Worm (Caenorhabditis elegans) whole organism, midembryonic: ENCODE results near the gene mog-1.

Experiments used
- T22C8.4 ChIP-seq: fragments of 200-800 bp; sonication (Bioruptor generic); IDR thresholded peaks from 2 replicates; pipeline ENCODE4 v1.3.6; 2022; ENCODE audit warnings: missing genetic modification characterization, missing compliant biosample characterization
- cog-1 ChIP-seq: sonication (generic microtip); optimal IDR thresholded peaks from 2 replicates; lab custom pipeline; 2016; ENCODE audit warnings: missing genetic modification characterization, missing compliant biosample characterization
- flt-1 ChIP-seq: fragments of 200-800 bp; sonication (Bioruptor generic); IDR thresholded peaks from 2 replicates; pipeline ENCODE4 v1.3.6; 2022; ENCODE audit warnings: missing genetic modification characterization, missing compliant biosample characterization
- klf-2 ChIP-seq: fragments of 200-800 bp; sonication (Bioruptor generic); conservative IDR thresholded peaks from 2 replicates; pipeline ENCODE4 v1.3.6; 2022; ENCODE audit warnings: missing genetic modification reagents, missing genetic modification characterization, missing compliant biosample characterization
- med-1 ChIP-seq: sonication (generic microtip); optimal IDR thresholded peaks from 2 replicates; lab custom pipeline; 2017; ENCODE audit warnings: missing genetic modification characterization, mild to moderate bottlenecking, missing compliant biosample characterization, antibody characterized with exemption, missing genetic modification reagents; ENCODE audit not compliant: insufficient read depth
- ref-1 ChIP-seq: fragments of 200-800 bp; sonication (Bioruptor generic); conservative IDR thresholded peaks from 2 replicates; pipeline ENCODE4 v1.3.6; 2022; ENCODE audit warnings: missing genetic modification reagents, missing genetic modification characterization, missing compliant biosample characterization
- tab-1 ChIP-seq: fragments of 200-800 bp; sonication (Bioruptor generic); IDR thresholded peaks from 2 replicates; pipeline ENCODE4 v1.3.6; 2022; ENCODE audit warnings: missing genetic modification characterization, missing compliant biosample characterization
- ztf-23 ChIP-seq: fragments of 200-800 bp; sonication (Bioruptor generic); IDR thresholded peaks from 2 replicates; pipeline ENCODE4 v1.3.6; 2022; ENCODE audit warnings: missing genetic modification reagents, missing genetic modification characterization, missing compliant biosample characterization
- ztf-29 ChIP-seq: fragments of 200-800 bp; sonication (Bioruptor generic); IDR thresholded peaks from 2 replicates; pipeline ENCODE4 v1.3.6; 2022; ENCODE audit warnings: missing genetic modification reagents, missing genetic modification characterization, missing compliant biosample characterization

Gene mog-1

DNA sequence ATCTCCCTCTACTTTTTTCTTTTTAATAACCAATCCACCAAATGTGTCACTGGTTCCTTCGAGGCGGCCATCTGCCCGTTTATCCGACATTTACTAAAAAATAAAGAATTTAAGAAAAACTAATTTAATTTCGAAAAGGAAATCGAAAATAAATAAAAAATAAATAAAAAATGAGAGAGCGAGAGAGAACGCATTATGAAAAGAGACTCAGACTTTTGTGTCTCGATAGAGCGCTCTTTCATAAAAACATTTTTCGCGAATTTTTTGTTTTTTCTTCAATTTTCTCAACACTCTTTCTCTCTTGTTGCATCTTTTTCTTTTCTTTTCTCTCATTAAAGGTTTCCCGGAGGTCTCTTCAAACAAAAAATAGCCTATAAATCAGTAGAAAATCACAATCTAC lies at the start of gene mog-1:
mog-1 (minus strand) TSS at position 93 of the 400 bp plus-strand sequence.
- TF ChIP-seq T22C8.4 (GFP tag; lab: Robert Waterston, UW) (no peak), klf-2 (no peak), tab-1 (GFP tag; lab: Robert Waterston, UW) (no peak), med-1 (no peak), ztf-23 (GFP tag; lab: Robert Waterston, UW) (no peak), ref-1 (GFP tag; lab: Robert Waterston, UW) (no peak), cog-1 (tag; lab: Kevin White, UChicago) (no peak), ztf-29 (no peak), flt-1 (GFP tag; lab: Robert Waterston, UW) (no peak)

- TF ChIP-seq klf-2 (no peak), ref-1 (GFP tag; lab: Robert Waterston, UW) (no peak), ztf-23 (GFP tag; lab: Robert Waterston, UW) (no peak), tab-1 (GFP tag; lab: Robert Waterston, UW) (no peak), flt-1 (GFP tag; lab: Robert Waterston, UW) (no peak), ztf-29 (no peak), cog-1 (tag; lab: Kevin White, UChicago) (no peak), T22C8.4 (GFP tag; lab: Robert Waterston, UW) (no peak), med-1 (no peak)
These were observed 48.2 kb upstream of the mog-1 start, which contains the start of gene C05B5.11 for ce11 chrIII:10004213-10004612. Gene C05B5.11 (plus strand): TSS chrIII:10004513.

DNA sequence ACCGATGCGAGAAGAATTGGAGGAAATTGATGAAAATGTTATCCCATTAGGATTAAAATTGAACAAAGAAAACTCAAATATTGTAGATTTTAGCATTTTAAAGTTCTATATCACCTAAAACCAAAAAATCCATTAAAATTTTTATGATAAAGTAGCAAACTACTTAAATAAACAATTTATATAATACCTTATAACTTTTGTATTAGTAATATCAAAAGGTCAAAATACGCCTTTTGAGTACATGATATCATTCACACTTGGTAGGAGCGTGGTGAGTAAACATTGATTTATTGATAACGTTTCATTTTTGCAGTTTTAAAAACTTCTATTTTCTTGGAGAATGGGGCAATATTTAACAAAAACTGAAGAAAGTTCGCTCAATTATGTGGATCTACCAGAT lies 45.0 kb upstream of the mog-1 start, which contains the start of gene C05B5.5:
C05B5.5 (plus strand) TSS at position 301 of the 400 bp plus-strand sequence.
- TF ChIP-seq flt-1 (GFP tag; lab: Robert Waterston, UW) = no peak
- TF ChIP-seq cog-1 (tag; lab: Kevin White, UChicago) = no peak
- no peak for TF ChIP-seq ztf-23 (GFP tag; lab: Robert Waterston, UW)
- no peak for TF ChIP-seq klf-2
- TF ChIP-seq med-1 = no peak
- TF ChIP-seq ztf-29 = no peak

DNA sequence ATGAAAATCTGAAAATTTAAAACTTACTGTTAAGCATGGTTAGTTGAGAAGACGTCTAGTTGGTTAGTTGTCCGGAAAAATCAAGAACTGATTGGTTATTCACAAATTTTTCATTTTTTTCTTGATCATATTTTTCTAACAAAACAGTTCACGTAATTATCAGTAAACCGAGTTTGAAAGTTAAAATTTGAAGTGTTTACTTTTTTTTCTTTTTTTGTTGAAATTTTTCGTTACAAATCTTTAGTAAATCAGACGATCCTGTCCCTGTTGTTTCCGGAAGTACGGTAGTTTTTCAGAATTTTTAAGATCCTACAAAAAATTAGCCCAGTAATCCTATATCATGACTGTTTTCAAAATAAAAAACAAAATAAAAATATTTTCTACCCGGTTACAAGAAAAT lies 44.4 kb upstream of the mog-1 start, which contains the start of gene C05B5.2:
C05B5.2 (minus strand) TSS at position 101 of the 400 bp plus-strand sequence.
- TF ChIP-seq flt-1 (GFP tag; lab: Robert Waterston, UW) (no peak), klf-2 (no peak), cog-1 (tag; lab: Kevin White, UChicago) (no peak), tab-1 (GFP tag; lab: Robert Waterston, UW) (no peak), T22C8.4 (GFP tag; lab: Robert Waterston, UW) (no peak), ztf-23 (GFP tag; lab: Robert Waterston, UW) (no peak), ref-1 (GFP tag; lab: Robert Waterston, UW) (no peak)

DNA sequence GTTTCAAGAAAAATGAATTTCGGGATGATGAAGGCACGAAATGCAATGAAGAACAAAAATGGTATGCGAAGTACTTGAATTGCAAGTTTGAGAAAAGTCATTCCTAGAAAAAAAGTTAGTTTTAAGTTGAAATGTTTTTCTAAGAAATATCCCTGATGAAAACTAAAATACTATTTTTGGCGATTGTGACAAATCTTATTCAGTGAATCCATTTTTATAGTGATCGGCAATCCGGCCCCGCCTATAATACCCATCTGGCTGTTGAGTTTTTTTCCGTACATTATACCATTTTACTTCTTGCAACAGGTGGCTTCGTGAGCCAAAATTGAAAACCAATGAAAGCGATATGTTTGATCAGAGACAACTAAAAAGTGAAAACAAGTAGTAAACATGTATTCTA lies 43.2 kb upstream of the mog-1 start, which contains the start of gene C05B5.17:
C05B5.17 (minus strand) TSS at position 101 of the 400 bp plus-strand sequence.
- TF ChIP-seq ztf-29 (no peak), T22C8.4 (GFP tag; lab: Robert Waterston, UW) (no peak), med-1 (no peak), ref-1 (GFP tag; lab: Robert Waterston, UW) (no peak), tab-1 (GFP tag; lab: Robert Waterston, UW) (no peak), klf-2 (no peak), flt-1 (GFP tag; lab: Robert Waterston, UW) (no peak), cog-1 (tag; lab: Kevin White, UChicago) (no peak), ztf-23 (GFP tag; lab: Robert Waterston, UW) (no peak)

DNA sequence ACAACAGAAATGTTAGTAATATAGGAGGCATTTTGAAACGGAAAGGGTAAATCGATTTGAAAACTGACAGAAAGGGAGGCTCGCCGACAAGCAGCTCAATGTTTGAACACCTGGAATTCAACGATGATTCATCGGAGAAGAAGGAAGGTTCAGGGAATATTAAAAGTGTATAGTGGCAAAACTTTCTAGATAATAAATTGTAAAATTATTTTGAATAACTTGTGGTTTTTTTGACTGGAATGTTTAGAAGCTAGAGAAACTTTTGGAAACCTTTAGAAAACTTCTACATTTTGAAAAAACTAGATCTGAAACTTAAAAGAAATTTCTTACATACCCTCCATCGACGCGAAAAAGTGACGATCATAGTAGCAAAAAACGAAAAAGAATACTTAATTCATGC lies 41.9 kb upstream of the mog-1 start, which contains the start of gene pqn-8:
pqn-8 (minus strand) TSS at position 101 of the 400 bp plus-strand sequence.
- TF ChIP-seq ztf-23 (GFP tag; lab: Robert Waterston, UW) = no peak
- TF ChIP-seq ztf-29 = no peak
- TF ChIP-seq flt-1 (GFP tag; lab: Robert Waterston, UW) = no peak
- TF ChIP-seq tab-1 (GFP tag; lab: Robert Waterston, UW) = no peak
- no peak for TF ChIP-seq cog-1 (tag; lab: Kevin White, UChicago)
- no peak for TF ChIP-seq T22C8.4 (GFP tag; lab: Robert Waterston, UW)
- TF ChIP-seq klf-2 = no peak
- no peak for TF ChIP-seq ref-1 (GFP tag; lab: Robert Waterston, UW)
- no peak for TF ChIP-seq med-1

DNA sequence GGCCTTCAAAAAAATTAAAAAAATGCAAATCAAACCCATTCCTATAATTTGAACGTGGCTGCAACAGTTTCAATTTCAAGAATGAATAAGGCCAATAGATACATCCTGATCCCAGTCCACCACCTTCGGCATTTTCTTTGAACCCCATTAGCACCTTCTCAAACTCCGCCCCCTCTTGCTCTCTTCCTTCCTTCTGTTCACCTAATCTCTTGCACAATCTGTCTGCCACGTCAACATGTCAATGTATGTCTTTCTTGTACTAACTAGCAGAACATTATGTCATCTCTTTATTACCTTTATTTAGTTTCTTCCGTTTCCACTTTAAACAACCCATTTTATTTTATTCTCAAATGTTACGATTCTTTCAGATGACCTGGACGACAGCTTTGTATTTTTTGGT lies 37.5 kb upstream of the mog-1 start, which contains the start of gene C05B5.4:
C05B5.4 (plus strand) TSS at position 351 of the 400 bp plus-strand sequence.
- no peak for TF ChIP-seq T22C8.4 (GFP tag; lab: Robert Waterston, UW)
- TF ChIP-seq tab-1 (GFP tag; lab: Robert Waterston, UW) = no peak
- no peak for TF ChIP-seq ztf-29
- TF ChIP-seq klf-2 = no peak
- TF ChIP-seq ref-1 (GFP tag; lab: Robert Waterston, UW) = no peak
- TF ChIP-seq ztf-23 (GFP tag; lab: Robert Waterston, UW) = no peak
- no peak for TF ChIP-seq flt-1 (GFP tag; lab: Robert Waterston, UW)
- no peak for TF ChIP-seq cog-1 (tag; lab: Kevin White, UChicago)
- no peak for TF ChIP-seq med-1

ce11 chrIII:9991324-9991723 lies 35.3 kb upstream of the mog-1 start:
- no peak for TF ChIP-seq ref-1 (GFP tag; lab: Robert Waterston, UW)
- TF ChIP-seq tab-1 (GFP tag; lab: Robert Waterston, UW) = no peak
- no peak for TF ChIP-seq med-1
- TF ChIP-seq klf-2 = no peak
- TF ChIP-seq ztf-23 (GFP tag; lab: Robert Waterston, UW) = no peak
- TF ChIP-seq cog-1 (tag; lab: Kevin White, UChicago) = no peak
- TF ChIP-seq ztf-29 = no peak
- no peak for TF ChIP-seq flt-1 (GFP tag; lab: Robert Waterston, UW)
- no peak for TF ChIP-seq T22C8.4 (GFP tag; lab: Robert Waterston, UW)

DNA sequence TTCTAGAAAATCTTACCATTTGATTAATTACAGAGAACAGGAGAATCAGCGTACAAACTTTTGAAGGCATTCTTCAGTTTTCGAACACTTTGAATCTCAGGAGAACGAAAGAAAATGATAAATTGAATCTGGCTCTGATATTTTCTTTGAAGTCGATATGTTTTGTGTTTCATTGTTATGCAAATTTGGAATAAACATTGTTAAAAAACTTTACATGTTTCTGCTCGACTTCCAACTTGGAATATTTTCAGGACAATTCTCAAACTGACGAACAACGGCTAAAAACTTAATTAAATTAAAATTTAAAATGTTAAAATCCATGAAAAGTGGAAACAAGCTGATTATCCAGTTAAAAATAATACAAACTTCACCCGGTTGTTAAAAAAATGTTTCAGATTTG lies 32.3 kb upstream of the mog-1 start, which contains the start of gene C05B5.1:
C05B5.1 (minus strand) TSS at position 101 of the 400 bp plus-strand sequence.
- TF ChIP-seq T22C8.4 (GFP tag; lab: Robert Waterston, UW) (no peak), flt-1 (GFP tag; lab: Robert Waterston, UW) (no peak), med-1 (no peak), tab-1 (GFP tag; lab: Robert Waterston, UW) (no peak), ztf-29 (no peak), klf-2 (no peak), ztf-23 (GFP tag; lab: Robert Waterston, UW) (no peak), ref-1 (GFP tag; lab: Robert Waterston, UW) (no peak), cog-1 (tag; lab: Kevin White, UChicago) (no peak)
